Fruit fly (Drosophila melanogaster) whole organism, adult: ENCODE results near the gene AsnS.
A peak's percentile ranks its signal among the peaks of the same experiment; 100 is the strongest.

Experiments
- CG12768 ChIP-seq: fragments of 200-800 bp; sonication (Bioruptor generic); optimal IDR thresholded peaks from 2 replicates; lab custom pipeline; 2017; ENCODE audit warnings: missing biosample characterization, missing genetic modification characterization, mild to moderate bottlenecking, moderate library complexity, missing genetic modification reagents
- CG14711 ChIP-seq: fragments of 200-800 bp; sonication (Bioruptor generic); optimal IDR thresholded peaks from 2 replicates; lab custom pipeline; 2018; ENCODE audit warnings: missing biosample characterization, mild to moderate bottlenecking, missing genetic modification characterization, moderate library complexity
- Clk ChIP-seq: fragments of 200-800 bp; sonication (Bioruptor generic); optimal IDR thresholded peaks from 2 replicates; lab custom pipeline; 2017; ENCODE audit warnings: missing biosample characterization, missing genetic modification characterization
- Crg-1 ChIP-seq: fragments of 200-800 bp; sonication (Bioruptor generic); optimal IDR thresholded peaks from 2 replicates; lab custom pipeline; 2016; ENCODE audit warnings: missing biosample characterization, missing genetic modification characterization
- kay ChIP-seq: fragments of 200-800 bp; sonication (Bioruptor generic); peaks from one replicate; lab custom pipeline; 2016; ENCODE audit warnings: missing biosample characterization, missing genetic modification characterization, borderline replicate concordance
- ovo ChIP-seq: fragments of 200-800 bp; sonication (Bioruptor generic); optimal IDR thresholded peaks from 2 replicates; lab custom pipeline; 2016; ENCODE audit warnings: missing biosample characterization, missing genetic modification characterization

DNA sequence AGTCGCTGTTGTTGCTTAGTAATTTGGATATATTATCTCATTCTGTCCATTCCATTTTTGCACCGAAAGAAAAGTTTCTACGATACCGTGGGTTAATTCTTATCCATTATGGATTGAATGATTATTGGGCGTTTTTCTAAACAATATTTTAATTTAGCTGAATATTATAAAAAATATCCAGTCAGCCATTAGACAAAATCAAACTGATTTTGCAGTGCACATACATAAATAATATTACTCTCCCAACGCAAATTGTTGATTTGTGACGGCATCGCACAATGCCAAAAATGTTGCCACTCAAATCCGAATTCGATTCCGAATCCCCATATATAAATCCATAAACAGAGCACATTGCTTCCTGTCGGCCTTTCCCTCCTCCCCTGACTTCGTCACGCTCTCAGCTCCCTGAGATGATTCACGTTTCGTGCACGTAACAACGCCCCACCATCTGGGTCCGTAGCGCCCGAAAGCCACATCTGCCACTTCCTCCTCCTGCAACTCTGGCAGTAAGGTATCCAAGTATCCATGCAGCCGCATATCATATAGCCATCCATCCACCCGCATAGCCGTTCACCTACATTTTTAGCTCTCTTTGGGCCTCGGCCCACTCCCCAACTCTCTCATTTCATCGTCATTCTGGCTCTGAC is 4.1 kb downstream of the AsnS start:
- TF ChIP-seq ovo (GFP tag; lab: Kevin White, UChicago) (no peak), CG14711 (tag; lab: Kevin White, UChicago) (peak; percentile 47), Clk (GFP tag; lab: Kevin White, UChicago) (no peak), kay (no peak), Crg-1 (GFP tag; lab: Kevin White, UChicago) (no peak), CG12768 (GFP tag; lab: Kevin White, UChicago) (no peak)
